Fruit fly (Drosophila melanogaster) whole organism, embryonic: Measurements from ENCODE around the gene IntS4.
A peak's percentile ranks its signal among the peaks of the same experiment; 100 is the strongest.

Experiments used
- Blimp-1 ChIP-seq: fragments of 200-800 bp; sonication (Bioruptor generic); optimal IDR thresholded peaks from 3 replicates; lab custom pipeline; 2018; ENCODE audit warnings: missing biosample characterization, missing genetic modification characterization, mild to moderate bottlenecking, moderate library complexity, missing genetic modification reagents
- BtbVII ChIP-seq: fragments of 200-800 bp; sonication (Bioruptor generic); optimal IDR thresholded peaks from 3 replicates; lab custom pipeline; 2017; ENCODE audit warnings: missing biosample characterization, mild to moderate bottlenecking, missing genetic modification characterization
- CG10147 ChIP-seq: fragments of 200-800 bp; sonication (Bioruptor generic); optimal IDR thresholded peaks from 2 replicates; lab custom pipeline; 2019; ENCODE audit warnings: missing biosample characterization, mild to moderate bottlenecking, missing genetic modification characterization, moderate library complexity
- CG10565 ChIP-seq: fragments of 200-800 bp; sonication (Bioruptor generic); optimal IDR thresholded peaks from 3 replicates; lab custom pipeline; 2016; ENCODE audit warnings: missing biosample characterization, mild to moderate bottlenecking, missing genetic modification characterization
- CG11560 ChIP-seq: fragments of 200-800 bp; sonication (Bioruptor generic); IDR thresholded peaks from 3 replicates; pipeline ENCODE4 v1.3.6; 2022; ENCODE audit warnings: missing biosample characterization, missing genetic modification characterization
- CG11723 ChIP-seq: fragments of 200-800 bp; sonication (Bioruptor generic); optimal IDR thresholded peaks from 2 replicates; lab custom pipeline; 2017; ENCODE audit warnings: missing biosample characterization, mild to moderate bottlenecking, missing genetic modification characterization
- CG13296 ChIP-seq: fragments of 200-800 bp; sonication (Bioruptor generic); optimal IDR thresholded peaks from 3 replicates; lab custom pipeline; 2018; ENCODE audit warnings: missing biosample characterization, mild to moderate bottlenecking, missing genetic modification characterization
- CG3847 ChIP-seq: fragments of 200-800 bp; sonication (Bioruptor generic); IDR thresholded peaks from 2 replicates; pipeline ENCODE4 v1.3.6; 2022; ENCODE audit warnings: missing biosample characterization, missing genetic modification characterization
- CG3995 ChIP-seq: fragments of 200-800 bp; sonication (Bioruptor generic); optimal IDR thresholded peaks from 3 replicates; lab custom pipeline; 2016; ENCODE audit warnings: missing biosample characterization, missing genetic modification characterization
- CG4820 ChIP-seq: fragments of 200-800 bp; sonication (Bioruptor generic); optimal IDR thresholded peaks from 3 replicates; lab custom pipeline; 2016; ENCODE audit warnings: missing biosample characterization, missing genetic modification characterization
- CG6791 ChIP-seq: fragments of 200-800 bp; sonication (Bioruptor generic); IDR thresholded peaks from 3 replicates; pipeline ENCODE4 v1.3.6; 2022; ENCODE audit warnings: missing biosample characterization, missing genetic modification characterization; ENCODE audit not compliant: partially characterized antibody
- CG8281 ChIP-seq: fragments of 200-800 bp; sonication (Bioruptor generic); optimal IDR thresholded peaks from 2 replicates; lab custom pipeline; 2018; ENCODE audit warnings: missing biosample characterization, mild to moderate bottlenecking, missing genetic modification characterization, moderate library complexity
- CG8359 ChIP-seq: fragments of 200-800 bp; sonication (Bioruptor generic); optimal IDR thresholded peaks from 2 replicates; lab custom pipeline; 2017; ENCODE audit warnings: missing biosample characterization, mild to moderate bottlenecking, missing genetic modification characterization, borderline replicate concordance
- CG9797 ChIP-seq: fragments of 200-800 bp; sonication (Bioruptor generic); optimal IDR thresholded peaks from 3 replicates; lab custom pipeline; 2018; ENCODE audit warnings: missing biosample characterization, mild to moderate bottlenecking, missing genetic modification characterization
- CTCF ChIP-seq: fragments of 200-800 bp; sonication (Bioruptor generic); optimal IDR thresholded peaks from 2 replicates; lab custom pipeline; 2017; ENCODE audit warnings: missing biosample characterization, mild to moderate bottlenecking, missing genetic modification characterization, moderate library complexity
- Deaf1 ChIP-seq: fragments of 200-800 bp; optimal IDR thresholded peaks from 3 replicates; lab custom pipeline; 2019; ENCODE audit warnings: missing biosample characterization, mild to moderate bottlenecking, missing genetic modification characterization, moderate library complexity
- Dip3 ChIP-seq: fragments of 200-800 bp; sonication (Bioruptor generic); optimal IDR thresholded peaks from 3 replicates; lab custom pipeline; 2016; ENCODE audit warnings: missing biosample characterization, missing genetic modification characterization
- GATAe ChIP-seq: fragments of 200-800 bp; sonication (Bioruptor generic); conservative IDR thresholded peaks from 2 replicates; pipeline ENCODE4 v1.3.6; 2022; ENCODE audit warnings: missing biosample characterization, missing genetic modification characterization
- Gug ChIP-seq: fragments of 200-800 bp; sonication (Bioruptor generic); IDR thresholded peaks from 4 replicates; pipeline ENCODE4 v1.3.6; 2022; ENCODE audit warnings: missing biosample characterization, missing genetic modification characterization
- Hmx ChIP-seq: fragments of 200-800 bp; sonication (Bioruptor generic); optimal IDR thresholded peaks from 2 replicates; lab custom pipeline; 2016; ENCODE audit warnings: missing biosample characterization, missing genetic modification characterization
- Med ChIP-seq: fragments of 200-800 bp; sonication (Bioruptor generic); peaks from one replicate; lab custom pipeline; 2016; ENCODE audit warnings: missing biosample characterization, missing genetic modification characterization, mild to moderate bottlenecking, inconsistent platforms, moderate library complexity
- Myb ChIP-seq: fragments of 200-800 bp; sonication (Bioruptor generic); optimal IDR thresholded peaks from 2 replicates; lab custom pipeline; 2016; ENCODE audit warnings: missing biosample characterization, missing genetic modification characterization
- Rx ChIP-seq: fragments of 200-800 bp; sonication (Bioruptor generic); IDR thresholded peaks from 2 replicates; pipeline ENCODE4 v1.3.6; 2022; ENCODE audit warnings: missing biosample characterization, missing genetic modification characterization
- Trl ChIP-seq, 3 experiments: fragments of >200 bp in 2 of 3; fragments of 200-800 bp in 1 of 3; sonication (Bioruptor generic) in 1 of 3; optimal IDR thresholded peaks; 2 replicates in 1 of 3; 3 replicates in 2 of 3; lab custom pipeline; 2016 to 2017; ENCODE audit warnings: missing biosample characterization in 1 of 3, missing genetic modification characterization in 1 of 3
- abd-A ChIP-seq: fragments of 200-800 bp; sonication (Bioruptor generic); optimal IDR thresholded peaks from 3 replicates; lab custom pipeline; 2019; ENCODE audit warnings: missing biosample characterization, mild to moderate bottlenecking, missing genetic modification characterization, moderate library complexity
- ap ChIP-seq: fragments of 200-800 bp; sonication (Bioruptor generic); IDR thresholded peaks from 2 replicates; pipeline ENCODE4 v1.3.6; 2022; ENCODE audit warnings: missing biosample characterization, missing genetic modification characterization
- cg ChIP-seq: fragments of 200-800 bp; sonication (Bioruptor generic); optimal IDR thresholded peaks from 3 replicates; lab custom pipeline; 2019; ENCODE audit warnings: missing biosample characterization, mild to moderate bottlenecking, missing genetic modification characterization, moderate library complexity
- croc ChIP-seq: fragments of 200-800 bp; sonication (Bioruptor generic); conservative IDR thresholded peaks from 3 replicates; pipeline ENCODE4 v1.3.6; 2022; ENCODE audit warnings: missing biosample characterization, missing genetic modification characterization
- cwo ChIP-seq: fragments of 200-800 bp; sonication (Bioruptor generic); optimal IDR thresholded peaks from 3 replicates; lab custom pipeline; 2017; ENCODE audit warnings: missing biosample characterization, missing genetic modification characterization, mild to moderate bottlenecking, moderate library complexity, missing genetic modification reagents
- dysf ChIP-seq: fragments of 200-800 bp; sonication (Bioruptor generic); IDR thresholded peaks from 3 replicates; pipeline ENCODE4 v1.3.6; 2022; ENCODE audit warnings: missing biosample characterization, missing genetic modification characterization
- esg ChIP-seq: fragments of 200-800 bp; sonication (Bioruptor generic); conservative IDR thresholded peaks from 2 replicates; pipeline ENCODE4 v1.3.6; 2022; ENCODE audit warnings: missing biosample characterization, missing genetic modification characterization
- exex ChIP-seq: fragments of 200-800 bp; sonication (Bioruptor generic); optimal IDR thresholded peaks from 4 replicates; lab custom pipeline; 2018; ENCODE audit warnings: missing biosample characterization, mild to moderate bottlenecking, missing genetic modification characterization, moderate library complexity
- fd3F ChIP-seq: fragments of 200-800 bp; sonication (Bioruptor generic); optimal IDR thresholded peaks from 2 replicates; lab custom pipeline; 2018; ENCODE audit warnings: missing biosample characterization, mild to moderate bottlenecking, missing genetic modification characterization, moderate library complexity
- gem ChIP-seq: fragments of 200-800 bp; sonication (Bioruptor generic); optimal IDR thresholded peaks from 2 replicates; lab custom pipeline; 2019; ENCODE audit warnings: missing biosample characterization, mild to moderate bottlenecking, missing genetic modification characterization, moderate library complexity
- h ChIP-seq: fragments of >200 bp; optimal IDR thresholded peaks from 2 replicates; lab custom pipeline; 2017
- hkb ChIP-seq, 2 experiments: fragments of 200-800 bp in 1 of 2; fragments of >200 bp in 1 of 2; sonication (Bioruptor generic) in 1 of 2; IDR thresholded peaks in 1 of 2; optimal IDR thresholded peaks in 1 of 2; 2 replicates each; pipeline versions ENCODE4 v1.3.6 to Lab custom; 2017 to 2022; ENCODE audit warnings: missing biosample characterization in 1 of 2, missing genetic modification characterization in 1 of 2
- kay ChIP-seq: fragments of 200-800 bp; sonication (Bioruptor generic); optimal IDR thresholded peaks from 2 replicates; lab custom pipeline; 2016; ENCODE audit warnings: missing biosample characterization, missing genetic modification characterization
- lola ChIP-seq, 3 experiments: fragments of >200 bp in 2 of 3; fragments of 200-800 bp in 1 of 3; sonication (Bioruptor generic) in 1 of 3; optimal IDR thresholded peaks; 2 replicates each; lab custom pipeline; 2017 to 2019; ENCODE audit warnings: missing biosample characterization in 3 of 3, missing genetic modification characterization in 3 of 3, mild to moderate bottlenecking in 1 of 3, moderate library complexity in 1 of 3
- pho ChIP-seq: fragments of 200-800 bp; sonication (Bioruptor generic); optimal IDR thresholded peaks from 2 replicates; lab custom pipeline; 2016; ENCODE audit warnings: missing biosample characterization, missing genetic modification characterization
- pum ChIP-seq: fragments of 200-800 bp; sonication (Bioruptor generic); optimal IDR thresholded peaks from 2 replicates; lab custom pipeline; 2016; ENCODE audit warnings: missing biosample characterization, missing genetic modification characterization
- row ChIP-seq: fragments of 200-800 bp; sonication (Bioruptor generic); IDR thresholded peaks from 3 replicates; pipeline ENCODE4 v1.3.6; 2022; ENCODE audit warnings: missing biosample characterization, missing genetic modification characterization
- salm ChIP-seq: fragments of 200-800 bp; sonication (Bioruptor generic); optimal IDR thresholded peaks from 2 replicates; lab custom pipeline; 2018; ENCODE audit warnings: missing biosample characterization, mild to moderate bottlenecking, missing genetic modification characterization
- sd ChIP-seq: fragments of 200-800 bp; sonication (Bioruptor generic); optimal IDR thresholded peaks from 3 replicates; lab custom pipeline; 2018; ENCODE audit warnings: missing biosample characterization, mild to moderate bottlenecking, missing genetic modification characterization, moderate library complexity
- ttk ChIP-seq: fragments of 200-800 bp; sonication (Bioruptor generic); IDR thresholded peaks from 2 replicates; pipeline ENCODE4 v2.1.2; 2022; ENCODE audit warnings: missing biosample characterization, missing genetic modification characterization
- wdn ChIP-seq: fragments of 200-800 bp; sonication (Bioruptor generic); IDR thresholded peaks from 2 replicates; pipeline ENCODE4 v1.3.6; 2022; ENCODE audit warnings: missing biosample characterization, missing genetic modification characterization
- yki ChIP-seq: fragments of >200 bp; optimal IDR thresholded peaks from 3 replicates; lab custom pipeline; 2018
- z ChIP-seq: fragments of 200-800 bp; sonication (Bioruptor generic); IDR thresholded peaks from 3 replicates; pipeline ENCODE4 v1.3.6; 2022; ENCODE audit warnings: missing biosample characterization, missing genetic modification characterization
- zen2 ChIP-seq: fragments of 200-800 bp; sonication (Bioruptor generic); IDR thresholded peaks from 3 replicates; pipeline ENCODE4 v1.3.6; 2022; ENCODE audit warnings: missing biosample characterization, missing genetic modification characterization; ENCODE audit not compliant: partially characterized antibody

IntS4 gene

dm6 chrX:8561404-8562397, 3.1 kb upstream of the IntS4 start (continued):
- TF ChIP-seq GATAe (no peak), Hmx (GFP tag; lab: Kevin White, UChicago) (no peak), Trl (optimal IDR thresholded peaks at IDR 0.05; lab: Kevin White, UChicago) (peak; percentile 63 to 71), Trl (GFP tag; optimal IDR thresholded peaks at IDR 0.05; lab: Kevin White, UChicago) (peak; percentile 40), Blimp-1 (GFP tag; lab: Kevin White, UChicago) (peak; percentile 42), cwo (GFP tag; lab: Kevin White, UChicago) (peak; percentile 62), row (GFP tag; lab: Robert Waterston, UW) (no peak), kay (GFP tag; lab: Kevin White, UChicago) (no peak), sd (tag; lab: Kevin White, UChicago) (no peak), pho (GFP tag; lab: Kevin White, UChicago) (peak; percentile 15), h (lab: Kevin White, UChicago) (no peak), CG11723 (no peak), z (GFP tag; lab: Robert Waterston, UW) (no peak), ttk (GFP tag; lab: Robert Waterston, UW) (no peak), CG3847 (0 out of 2 replicates have a peak, but pooled peaks have one; percentile 16), CG13296 (GFP tag; lab: Kevin White, UChicago) (no peak), zen2 (no peak), abd-A (peak; percentile 93), exex (tag; lab: Kevin White, UChicago) (peak; percentile 51), Med (GFP tag; lab: Kevin White, UChicago) (peak; percentile 92), gem (tag; lab: Kevin White, UChicago) (peak; percentile 8), BtbVII (GFP tag; lab: Kevin White, UChicago) (no peak), Gug (GFP tag; lab: Robert Waterston, UW) (no peak), CG8281 (tag; lab: Kevin White, UChicago) (peak; percentile 56), dysf (no peak), yki (lab: Kevin White, UChicago) (no peak), salm (tag; lab: Kevin White, UChicago) (no peak), CG4820 (GFP tag; lab: Kevin White, UChicago) (peak; percentile 41), Deaf1 (no peak), CTCF (GFP tag; lab: Kevin White, UChicago) (peak; percentile 4), croc (GFP tag; lab: Robert Waterston, UW) (no peak), hkb (optimal IDR thresholded peaks at IDR 0.05; lab: Kevin White, UChicago) (no peak), hkb (GFP tag; IDR thresholded peaks at IDR 0.05; lab: Robert Waterston, UW) (peak; percentile 39; the same call in 1 of the 2 replicates), CG11560 (tag; lab: Robert Waterston, UW) (no peak), CG6791 (GFP tag; lab: Robert Waterston, UW) (peak; percentile 67; the same call in 2 of the 3 replicates), CG8359 (GFP tag; lab: Kevin White, UChicago) (no peak), CG10565 (GFP tag; lab: Kevin White, UChicago) (no peak), Dip3 (GFP tag; lab: Kevin White, UChicago) (peak; percentile 13), CG9797 (GFP tag; lab: Kevin White, UChicago) (peak; percentile 20), esg (GFP tag; lab: Robert Waterston, UW) (no peak), Myb (GFP tag; lab: Kevin White, UChicago) (peak; percentile 56), lola (GFP tag; optimal IDR thresholded peaks at IDR 0.05; lab: Kevin White, UChicago) (no peak), pum (peak; percentile 33), Rx (GFP tag; lab: Robert Waterston, UW) (no peak), ap (GFP tag; lab: Robert Waterston, UW) (no peak), fd3F (GFP tag; lab: Kevin White, UChicago) (no peak), CG10147 (no peak), wdn (GFP tag; lab: Robert Waterston, UW) (no peak), cg (GFP tag; lab: Kevin White, UChicago) (peak; percentile 89), CG3995 (GFP tag; lab: Kevin White, UChicago) (no peak)
